Fruit fly (Drosophila melanogaster): ENCODE measurements around the gene CG15239.

DNA sequence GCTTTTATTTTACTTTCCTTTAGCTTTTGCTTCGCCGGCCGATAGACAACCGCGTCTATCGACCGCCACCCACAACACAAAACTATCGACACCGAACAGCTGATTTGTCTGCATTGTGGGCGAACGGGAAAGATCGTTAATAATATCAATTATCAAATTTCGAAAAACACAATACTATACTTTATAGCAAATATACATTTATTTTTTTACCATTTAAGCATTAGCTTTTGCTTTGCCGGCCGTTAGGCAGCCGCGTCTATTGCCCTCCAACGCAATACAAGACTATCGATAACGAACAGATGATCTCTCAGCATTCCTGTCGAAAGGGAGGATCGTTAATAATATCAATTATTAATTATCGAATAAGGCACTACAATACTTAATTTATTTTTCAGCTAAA lies 52.2 kb downstream of the CG15239 start, which contains the start of the genes CG2938 and Glos:
- TF ChIP-seq CG34367 (tag; optimal IDR thresholded peaks at IDR 0.05) (no peak), CG4496 (GFP tag; IDR thresholded peaks at IDR 0.05) (no peak), CG8301 (tag; optimal IDR thresholded peaks at IDR 0.05) (no peak), Pif1B (GFP tag; optimal IDR thresholded peaks at IDR 0.05) (no peak), Pif1A (GFP tag; optimal IDR thresholded peaks at IDR 0.05) (no peak), Ets98B (GFP tag; IDR thresholded peaks at IDR 0.05) (no peak), D1 (tag; optimal IDR thresholded peaks at IDR 0.05) (no peak), CG15710 (tag; optimal IDR thresholded peaks at IDR 0.05) (no peak), CG14655 (GFP tag; optimal IDR thresholded peaks at IDR 0.05) (no peak), CG9948 (tag; optimal IDR thresholded peaks at IDR 0.05) (no peak), EcR (GFP tag; optimal IDR thresholded peaks at IDR 0.05) (no peak)

Data from whole organism, pupa.